Fruit fly (Drosophila melanogaster) whole organism, embryonic: Measurements from ENCODE around the gene JIL-1.

Experiments used
- BEAF-32 ChIP-seq: fragments of 200-800 bp; sonication (Bioruptor generic); optimal IDR thresholded peaks from 3 replicates; lab custom pipeline; 2017; ENCODE audit warnings: missing biosample characterization, missing genetic modification characterization, mild to moderate bottlenecking, moderate library complexity, missing genetic modification reagents
- C15 ChIP-seq: fragments of 200-800 bp; sonication (Bioruptor generic); IDR thresholded peaks from 3 replicates; pipeline ENCODE4 v1.3.6; 2022; ENCODE audit warnings: missing biosample characterization, missing genetic modification characterization
- CG10565 ChIP-seq: fragments of 200-800 bp; sonication (Bioruptor generic); optimal IDR thresholded peaks from 3 replicates; lab custom pipeline; 2016; ENCODE audit warnings: missing biosample characterization, mild to moderate bottlenecking, missing genetic modification characterization
- CG11093 ChIP-seq: fragments of 200-800 bp; sonication (Bioruptor generic); IDR thresholded peaks from 3 replicates; pipeline ENCODE4 v1.3.6; 2022; ENCODE audit warnings: missing biosample characterization, missing genetic modification characterization
- CG11723 ChIP-seq: fragments of 200-800 bp; sonication (Bioruptor generic); optimal IDR thresholded peaks from 2 replicates; lab custom pipeline; 2017; ENCODE audit warnings: missing biosample characterization, mild to moderate bottlenecking, missing genetic modification characterization
- CG13296 ChIP-seq: fragments of 200-800 bp; sonication (Bioruptor generic); optimal IDR thresholded peaks from 3 replicates; lab custom pipeline; 2018; ENCODE audit warnings: missing biosample characterization, mild to moderate bottlenecking, missing genetic modification characterization
- CG14014 ChIP-seq: fragments of 200-800 bp; sonication (Bioruptor generic); IDR thresholded peaks from 2 replicates; pipeline ENCODE4 v1.3.6; 2022; ENCODE audit warnings: missing biosample characterization, missing genetic modification characterization
- CG14667 ChIP-seq: fragments of 200-800 bp; sonication (Bioruptor generic); IDR thresholded peaks from 2 replicates; pipeline ENCODE4 v1.3.6; 2022; ENCODE audit warnings: missing biosample characterization, missing genetic modification characterization
- CG1792 ChIP-seq: fragments of 200-800 bp; sonication (Bioruptor generic); optimal IDR thresholded peaks from 2 replicates; lab custom pipeline; 2016; ENCODE audit warnings: missing biosample characterization, missing genetic modification characterization
- CG18011 ChIP-seq: fragments of 200-800 bp; sonication (Bioruptor generic); optimal IDR thresholded peaks from 2 replicates; lab custom pipeline; 2017; ENCODE audit warnings: missing biosample characterization, missing genetic modification characterization, mild to moderate bottlenecking, moderate library complexity, missing genotype
- CG3281 ChIP-seq: fragments of 200-800 bp; sonication (Bioruptor generic); optimal IDR thresholded peaks from 3 replicates; lab custom pipeline; 2017; ENCODE audit warnings: missing biosample characterization, mild to moderate bottlenecking, missing genetic modification characterization
- CG42726 ChIP-seq: fragments of 200-800 bp; sonication (Bioruptor generic); IDR thresholded peaks from 2 replicates; pipeline ENCODE4 v1.3.6; 2022; ENCODE audit warnings: missing biosample characterization, missing genetic modification characterization; ENCODE audit not compliant: partially characterized antibody
- CG4404 ChIP-seq: fragments of 200-800 bp; sonication (Bioruptor generic); IDR thresholded peaks from 2 replicates; pipeline ENCODE4 v1.3.6; 2022; ENCODE audit warnings: missing biosample characterization, missing genetic modification characterization
- CG6791 ChIP-seq: fragments of 200-800 bp; sonication (Bioruptor generic); IDR thresholded peaks from 3 replicates; pipeline ENCODE4 v1.3.6; 2022; ENCODE audit warnings: missing biosample characterization, missing genetic modification characterization; ENCODE audit not compliant: partially characterized antibody
- CG6813 ChIP-seq: fragments of 200-800 bp; sonication (Bioruptor generic); optimal IDR thresholded peaks from 2 replicates; lab custom pipeline; 2017; ENCODE audit warnings: missing biosample characterization, missing genetic modification characterization, mild to moderate bottlenecking, moderate library complexity, missing genetic modification reagents
- CG7928 ChIP-seq: fragments of 200-800 bp; sonication (Bioruptor generic); optimal IDR thresholded peaks from 2 replicates; lab custom pipeline; 2017; ENCODE audit warnings: missing biosample characterization, mild to moderate bottlenecking, missing genetic modification characterization
- CG8290 ChIP-seq, 3 experiments: fragments of 200-800 bp; sonication (Bioruptor generic); optimal IDR thresholded peaks; 2 replicates each; lab custom pipeline; 2016 to 2019; ENCODE audit warnings: missing biosample characterization in 3 of 3, missing genetic modification characterization in 3 of 3, mild to moderate bottlenecking in 2 of 3, moderate library complexity in 1 of 3
- CG9437 ChIP-seq: fragments of 200-800 bp; sonication (Bioruptor generic); optimal IDR thresholded peaks from 2 replicates; lab custom pipeline; 2018; ENCODE audit warnings: missing biosample characterization, mild to moderate bottlenecking, missing genetic modification characterization
- CTCF ChIP-seq: fragments of 200-800 bp; sonication (Bioruptor generic); optimal IDR thresholded peaks from 2 replicates; lab custom pipeline; 2017; ENCODE audit warnings: missing biosample characterization, mild to moderate bottlenecking, missing genetic modification characterization, moderate library complexity
- D ChIP-seq, 2 experiments: fragments of 200-800 bp in 1 of 2; fragments of >200 bp in 1 of 2; sonication (Bioruptor generic) in 1 of 2; optimal IDR thresholded peaks; 2 replicates in 1 of 2; 3 replicates in 1 of 2; lab custom pipeline; 2017; ENCODE audit warnings: mild to moderate bottlenecking in 1 of 2, missing biosample characterization in 1 of 2, missing genetic modification characterization in 1 of 2, missing genetic modification reagents in 1 of 2
- Dip2 ChIP-seq: fragments of 200-800 bp; sonication (Bioruptor generic); IDR thresholded peaks from 2 replicates; pipeline ENCODE4 v1.3.6; 2022; ENCODE audit warnings: missing biosample characterization, missing genetic modification characterization
- Ets65A ChIP-seq: fragments of 200-800 bp; sonication (Bioruptor generic); peaks from one replicate; lab custom pipeline; 2016; ENCODE audit warnings: missing biosample characterization, missing genetic modification characterization
- GATAe ChIP-seq: fragments of 200-800 bp; sonication (Bioruptor generic); conservative IDR thresholded peaks from 2 replicates; pipeline ENCODE4 v1.3.6; 2022; ENCODE audit warnings: missing biosample characterization, missing genetic modification characterization
- Hr51 ChIP-seq, 2 experiments: fragments of 200-800 bp; sonication (Bioruptor generic); optimal IDR thresholded peaks; 2 replicates in 1 of 2; 3 replicates in 1 of 2; lab custom pipeline; 2016 to 2018; ENCODE audit warnings: missing biosample characterization in 2 of 2, missing genetic modification characterization in 2 of 2, mild to moderate bottlenecking in 1 of 2, moderate library complexity in 1 of 2
- Jarid2 ChIP-seq: fragments of 200-800 bp; sonication (Bioruptor generic); optimal IDR thresholded peaks from 3 replicates; lab custom pipeline; 2017; ENCODE audit warnings: mild to moderate bottlenecking, missing biosample characterization, missing genetic modification reagents, missing genetic modification characterization
- Max ChIP-seq: fragments of 200-800 bp; sonication (Bioruptor generic); optimal IDR thresholded peaks from 2 replicates; lab custom pipeline; 2016; ENCODE audit warnings: missing biosample characterization, mild to moderate bottlenecking, missing genetic modification characterization
- Meics ChIP-seq: fragments of 200-800 bp; sonication (Bioruptor generic); optimal IDR thresholded peaks from 2 replicates; lab custom pipeline; 2017; ENCODE audit warnings: missing biosample characterization, mild to moderate bottlenecking, missing genetic modification characterization
- NK7.1 ChIP-seq: fragments of 200-800 bp; sonication (Bioruptor generic); optimal IDR thresholded peaks from 3 replicates; lab custom pipeline; 2016; ENCODE audit warnings: missing biosample characterization, missing genetic modification characterization
- Opbp ChIP-seq: fragments of 200-800 bp; sonication (Bioruptor generic); IDR thresholded peaks from 3 replicates; pipeline ENCODE4 v1.3.6; 2022; ENCODE audit warnings: missing biosample characterization, missing genetic modification characterization; ENCODE audit not compliant: partially characterized antibody
- Pdp1 ChIP-seq, 2 experiments: fragments of 200-800 bp; sonication (Bioruptor generic); optimal IDR thresholded peaks; 3 replicates each; lab custom pipeline; 2016; ENCODE audit warnings: missing biosample characterization in 2 of 2, missing genetic modification characterization in 2 of 2, mild to moderate bottlenecking in 1 of 2, moderate library complexity in 1 of 2
- Side ChIP-seq: fragments of 200-800 bp; sonication (Bioruptor generic); optimal IDR thresholded peaks from 2 replicates; lab custom pipeline; 2016; ENCODE audit warnings: missing biosample characterization, missing genetic modification characterization
- Sox100B ChIP-seq: fragments of 200-800 bp; sonication (Bioruptor generic); optimal IDR thresholded peaks from 3 replicates; lab custom pipeline; 2018; ENCODE audit warnings: missing biosample characterization, mild to moderate bottlenecking, missing genetic modification characterization
- Ssrp ChIP-seq: fragments of 200-800 bp; sonication (Bioruptor generic); optimal IDR thresholded peaks from 2 replicates; lab custom pipeline; 2018; ENCODE audit warnings: missing biosample characterization, mild to moderate bottlenecking, missing genetic modification characterization, moderate library complexity
- Trl ChIP-seq, 3 experiments: fragments of >200 bp in 2 of 3; fragments of 200-800 bp in 1 of 3; sonication (Bioruptor generic) in 1 of 3; optimal IDR thresholded peaks; 2 replicates in 1 of 3; 3 replicates in 2 of 3; lab custom pipeline; 2016 to 2017; ENCODE audit warnings: missing biosample characterization in 1 of 3, missing genetic modification characterization in 1 of 3
- bowl ChIP-seq: fragments of 200-800 bp; sonication (Bioruptor generic); IDR thresholded peaks from 2 replicates; pipeline ENCODE4 v1.3.6; 2022; ENCODE audit warnings: missing biosample characterization, missing genetic modification characterization
- corto ChIP-seq: fragments of 200-800 bp; sonication (Bioruptor generic); optimal IDR thresholded peaks from 2 replicates; lab custom pipeline; 2016; ENCODE audit warnings: missing biosample characterization, mild to moderate bottlenecking, missing genetic modification characterization, moderate library complexity
- en ChIP-seq: fragments of 200-800 bp; sonication (Bioruptor generic); optimal IDR thresholded peaks from 2 replicates; lab custom pipeline; 2016; ENCODE audit warnings: missing biosample characterization, missing genetic modification characterization
- mirr ChIP-seq: fragments of 200-800 bp; sonication (Bioruptor generic); optimal IDR thresholded peaks from 3 replicates; lab custom pipeline; 2018; ENCODE audit warnings: missing biosample characterization, mild to moderate bottlenecking, missing genetic modification characterization
- nerfin-1 ChIP-seq: fragments of 200-800 bp; sonication (Bioruptor generic); optimal IDR thresholded peaks from 3 replicates; lab custom pipeline; 2019; ENCODE audit warnings: missing biosample characterization, mild to moderate bottlenecking, missing genetic modification characterization, moderate library complexity
- peb ChIP-seq: fragments of 200-800 bp; sonication (Bioruptor generic); IDR thresholded peaks from 2 replicates; pipeline ENCODE4 v1.3.6; 2022; ENCODE audit warnings: missing biosample characterization, missing genetic modification characterization
- pfk ChIP-seq: fragments of 200-800 bp; sonication (Bioruptor generic); optimal IDR thresholded peaks from 2 replicates; lab custom pipeline; 2018; ENCODE audit warnings: missing biosample characterization, mild to moderate bottlenecking, missing genetic modification characterization, moderate library complexity
- so ChIP-seq: fragments of 200-800 bp; sonication (Bioruptor generic); IDR thresholded peaks from 3 replicates; pipeline ENCODE4 v1.3.6; 2022; ENCODE audit warnings: missing biosample characterization, missing genetic modification characterization
- sug ChIP-seq: fragments of 200-800 bp; optimal IDR thresholded peaks from 2 replicates; lab custom pipeline; 2019; ENCODE audit warnings: missing biosample characterization, mild to moderate bottlenecking, missing genetic modification characterization, moderate library complexity
- vvl ChIP-seq: fragments of 200-800 bp; sonication (Bioruptor generic); IDR thresholded peaks from 2 replicates; pipeline ENCODE4 v1.3.6; 2022; ENCODE audit warnings: missing biosample characterization, missing genetic modification characterization
- zen ChIP-seq: fragments of 200-800 bp; sonication (Bioruptor generic); optimal IDR thresholded peaks from 3 replicates; lab custom pipeline; 2018; ENCODE audit warnings: missing biosample characterization, mild to moderate bottlenecking, missing genetic modification characterization, moderate library complexity
- zf30C ChIP-seq: fragments of 200-800 bp; sonication (Bioruptor generic); optimal IDR thresholded peaks from 3 replicates; lab custom pipeline; 2018; ENCODE audit warnings: missing biosample characterization, mild to moderate bottlenecking, missing genetic modification characterization

The JIL-1 gene

DNA sequence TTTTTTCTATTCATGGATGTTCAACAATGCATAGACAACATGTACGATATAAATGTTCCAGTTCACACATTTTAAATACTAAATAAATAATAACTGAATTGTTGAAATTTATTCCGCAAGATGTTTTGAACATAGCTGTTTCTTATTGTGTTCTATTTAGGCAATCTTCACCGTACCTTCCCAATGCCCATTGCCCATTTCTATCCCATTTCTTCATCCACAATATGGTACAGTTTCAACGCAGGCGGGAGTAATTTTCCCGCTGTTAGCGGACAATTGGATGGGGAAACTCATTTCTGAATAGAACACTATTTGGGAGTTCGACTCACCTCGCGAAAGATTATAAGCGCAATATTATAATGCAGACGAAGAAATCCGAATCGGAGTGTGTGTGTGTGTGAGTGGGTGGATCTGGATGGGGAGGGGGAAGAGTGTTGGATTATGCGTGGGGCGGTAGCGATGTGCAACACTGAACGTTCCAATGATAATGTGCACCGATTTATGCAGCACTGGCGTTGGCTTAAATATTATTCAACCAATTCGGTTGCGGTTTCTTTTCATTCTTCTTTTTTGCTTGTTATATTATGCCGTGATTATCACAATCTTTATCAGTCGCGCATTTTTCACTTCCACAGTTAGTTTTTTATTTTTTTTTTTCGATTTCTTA is 917 bp downstream of the JIL-1 start (continued):
- TF ChIP-seq CG18011 (no peak), Opbp (GFP tag; lab: Robert Waterston, UW) (peak; percentile 42; the same call in 1 of the 3 replicates), Ssrp (no peak), CG1792 (GFP tag; lab: Kevin White, UChicago) (peak; percentile 36), zf30C (no peak), CG9437 (peak; percentile 40), nerfin-1 (tag; lab: Kevin White, UChicago) (no peak), peb (GFP tag; lab: Robert Waterston, UW) (0 out of 2 replicates have a peak, but pooled peaks have one; percentile 20), Sox100B (GFP tag; lab: Kevin White, UChicago) (peak; percentile 14), Jarid2 (no peak), D (optimal IDR thresholded peaks at IDR 0.05; lab: Kevin White, UChicago) (no peak), D (GFP tag; optimal IDR thresholded peaks at IDR 0.05; lab: Kevin White, UChicago) (peak; percentile 5), pfk (GFP tag; lab: Kevin White, UChicago) (no peak), corto (GFP tag; lab: Kevin White, UChicago) (peak; percentile 47), CG7928 (GFP tag; lab: Kevin White, UChicago) (no peak), CG6791 (GFP tag; lab: Robert Waterston, UW) (peak; percentile 37; the same call in 1 of the 3 replicates), vvl (GFP tag; lab: Robert Waterston, UW) (peak; percentile 79), bowl (GFP tag; lab: Robert Waterston, UW) (no peak), CG4404 (GFP tag; lab: Robert Waterston, UW) (0 out of 2 replicates have a peak, but pooled peaks have one; percentile 24), CG42726 (GFP tag; lab: Robert Waterston, UW) (no peak), Hr51 (GFP tag; optimal IDR thresholded peaks at IDR 0.05; lab: Kevin White, UChicago) (peak in 1 of 2 experiments; percentile 66), BEAF-32 (GFP tag; lab: Kevin White, UChicago) (peak; percentile 1), mirr (GFP tag; lab: Kevin White, UChicago) (peak; percentile 5), C15 (GFP tag; lab: Robert Waterston, UW) (no peak), CG3281 (GFP tag; lab: Kevin White, UChicago) (peak; percentile 35), CG6813 (GFP tag; lab: Kevin White, UChicago) (peak; percentile 27), Meics (GFP tag; lab: Kevin White, UChicago) (peak; percentile 41), NK7.1 (GFP tag; lab: Kevin White, UChicago) (no peak), CG14014 (GFP tag; lab: Robert Waterston, UW) (0 out of 2 replicates have a peak, but pooled peaks have one; percentile 8), Pdp1 (GFP tag; optimal IDR thresholded peaks at IDR 0.05; lab: Kevin White, UChicago) (peak; percentile 37 to 98), CG14667 (no peak), CTCF (GFP tag; lab: Kevin White, UChicago) (no peak), CG8290 (GFP tag; optimal IDR thresholded peaks at IDR 0.05; lab: Kevin White, UChicago) (peak; percentile 80), CG8290 (tag; optimal IDR thresholded peaks at IDR 0.05; lab: Kevin White, UChicago) (peak; percentile 55 to 78), CG10565 (GFP tag; lab: Kevin White, UChicago) (no peak), GATAe (no peak), Dip2 (GFP tag; lab: Robert Waterston, UW) (no peak), CG13296 (GFP tag; lab: Kevin White, UChicago) (no peak), Max (peak; percentile 7), sug (tag; lab: Kevin White, UChicago) (peak; percentile 11), CG11093 (no peak), Ets65A (GFP tag; lab: Kevin White, UChicago) (peak; percentile 68), Side (peak; percentile 76), so (GFP tag; lab: Robert Waterston, UW) (no peak), Trl (optimal IDR thresholded peaks at IDR 0.05; lab: Kevin White, UChicago) (no peak), Trl (GFP tag; optimal IDR thresholded peaks at IDR 0.05; lab: Kevin White, UChicago) (peak; percentile 68), CG11723 (GFP tag; lab: Kevin White, UChicago) (peak; percentile 2), en (peak; percentile 14), zen (no peak)
